Worm (Caenorhabditis elegans): Measurements from ENCODE around the gene Y105C5A.1285.
"Not testable (repeated sequence)": the region's sequence is repeated elsewhere in the genome, so short reads cannot be mapped to it uniquely, and the experiment has no call there.

Gene Y105C5A.1285

ce11 chrIV:15752114-15752513, at the start of gene Y105C5A.1285:
TSS of gene Y105C5A.1285 (plus strand) at chrIV:15752414.
- not testable (repeated sequence) for TF ChIP-seq cog-1 (tag; optimal IDR thresholded peaks at IDR 0.05); med-1 (GFP tag; optimal IDR thresholded peaks at IDR 0.05; ENCODE audit: insufficient read depth); ztf-29 (GFP tag; IDR thresholded peaks at IDR 0.05)

ce11 chrIV:15718442-15718841, 33.8 kb upstream of the Y105C5A.1285 start:
- no peak for TF ChIP-seq tab-1 (GFP tag; IDR thresholded peaks at IDR 0.05)
- TF ChIP-seq T22C8.4 (GFP tag; IDR thresholded peaks at IDR 0.05) = no peak
- TF ChIP-seq ref-1 (GFP tag; conservative IDR thresholded peaks at IDR 0.05) = no peak
- no peak for TF ChIP-seq klf-2 (GFP tag; conservative IDR thresholded peaks at IDR 0.05)
- no peak for TF ChIP-seq flt-1 (GFP tag; IDR thresholded peaks at IDR 0.05)

ce11 chrIV:15726175-15726574, 26.0 kb upstream of the Y105C5A.1285 start:
- TF ChIP-seq flt-1 (GFP tag; IDR thresholded peaks at IDR 0.05) = no peak
- TF ChIP-seq ref-1 (GFP tag; conservative IDR thresholded peaks at IDR 0.05) = no peak
- TF ChIP-seq ztf-29 (GFP tag; IDR thresholded peaks at IDR 0.05) = no peak
- TF ChIP-seq ztf-23 (GFP tag; IDR thresholded peaks at IDR 0.05) = no peak
- TF ChIP-seq tab-1 (GFP tag; IDR thresholded peaks at IDR 0.05) = no peak
- no peak for TF ChIP-seq klf-2 (GFP tag; conservative IDR thresholded peaks at IDR 0.05)
- TF ChIP-seq med-1 (GFP tag; optimal IDR thresholded peaks at IDR 0.05; ENCODE audit: insufficient read depth) = no peak
- TF ChIP-seq cog-1 (tag; optimal IDR thresholded peaks at IDR 0.05) = no peak
- no peak for TF ChIP-seq T22C8.4 (GFP tag; IDR thresholded peaks at IDR 0.05)

- TF ChIP-seq ref-1 (GFP tag; conservative IDR thresholded peaks at IDR 0.05) = peak; percentile 26; the same call in 1 of the 2 replicates
Observed at ce11 chrIV:15729583-15729982, 22.6 kb upstream of the Y105C5A.1285 start.

ce11 chrIV:15750014-15750776, 2.0 kb upstream of the Y105C5A.1285 start:
- TF ChIP-seq ztf-23 (GFP tag; IDR thresholded peaks at IDR 0.05) (no peak), cog-1 (tag; optimal IDR thresholded peaks at IDR 0.05) (no peak), T22C8.4 (GFP tag; IDR thresholded peaks at IDR 0.05) (no peak), tab-1 (GFP tag; IDR thresholded peaks at IDR 0.05) (no peak), flt-1 (GFP tag; IDR thresholded peaks at IDR 0.05) (no peak), ref-1 (GFP tag; conservative IDR thresholded peaks at IDR 0.05) (no peak)

ce11 chrIV:15790846-15791245, 38.6 kb downstream of the Y105C5A.1285 start, which contains the start of gene Y105C5A.1273:
TSS of gene Y105C5A.1273 (plus strand) at chrIV:15791146.
- TF ChIP-seq klf-2 (GFP tag; conservative IDR thresholded peaks at IDR 0.05); flt-1 (GFP tag; IDR thresholded peaks at IDR 0.05); ref-1 (GFP tag; conservative IDR thresholded peaks at IDR 0.05): not testable (repeated sequence)

- TF ChIP-seq ref-1 (GFP tag; conservative IDR thresholded peaks at IDR 0.05) = no peak
- no peak for TF ChIP-seq tab-1 (GFP tag; IDR thresholded peaks at IDR 0.05)
- peak; percentile 58; the same call in 1 of the 2 replicates for TF ChIP-seq flt-1 (GFP tag; IDR thresholded peaks at IDR 0.05)
- TF ChIP-seq med-1 (GFP tag; optimal IDR thresholded peaks at IDR 0.05; ENCODE audit: insufficient read depth) = no peak
Observed at ce11 chrIV:15793213-15793612, 41.0 kb downstream of the Y105C5A.1285 start.

ce11 chrIV:15794007-15794406, 41.8 kb downstream of the Y105C5A.1285 start:
- no peak for TF ChIP-seq klf-2 (GFP tag; conservative IDR thresholded peaks at IDR 0.05)
- TF ChIP-seq T22C8.4 (GFP tag; IDR thresholded peaks at IDR 0.05) = no peak
- TF ChIP-seq ztf-29 (GFP tag; IDR thresholded peaks at IDR 0.05) = no peak
- no peak for TF ChIP-seq ref-1 (GFP tag; conservative IDR thresholded peaks at IDR 0.05)
- TF ChIP-seq cog-1 (tag; optimal IDR thresholded peaks at IDR 0.05) = no peak
- TF ChIP-seq ztf-23 (GFP tag; IDR thresholded peaks at IDR 0.05) = no peak
- no peak for TF ChIP-seq flt-1 (GFP tag; IDR thresholded peaks at IDR 0.05)
- TF ChIP-seq med-1 (GFP tag; optimal IDR thresholded peaks at IDR 0.05; ENCODE audit: insufficient read depth) = no peak
- no peak for TF ChIP-seq tab-1 (GFP tag; IDR thresholded peaks at IDR 0.05)

Data from whole organism, midembryonic.